Fruit fly (Drosophila melanogaster) whole organism, pupa: ENCODE results near the gene CG13843.

ENCODE experiments used
- CG17806 ChIP-seq: fragments of 200-800 bp; sonication (Bioruptor generic); optimal IDR thresholded peaks from 2 replicates; lab custom pipeline; 2018; ENCODE audit warnings: missing biosample characterization, mild to moderate bottlenecking, missing genetic modification characterization, moderate library complexity
- CG34367 ChIP-seq: fragments of 200-800 bp; sonication (Bioruptor generic); optimal IDR thresholded peaks from 2 replicates; lab custom pipeline; 2018; ENCODE audit warnings: missing biosample characterization, mild to moderate bottlenecking, missing genetic modification characterization
- Pif1B ChIP-seq: fragments of 200-800 bp; sonication (Bioruptor generic); optimal IDR thresholded peaks from 3 replicates; lab custom pipeline; 2016; ENCODE audit warnings: missing biosample characterization, missing genetic modification characterization

DNA sequence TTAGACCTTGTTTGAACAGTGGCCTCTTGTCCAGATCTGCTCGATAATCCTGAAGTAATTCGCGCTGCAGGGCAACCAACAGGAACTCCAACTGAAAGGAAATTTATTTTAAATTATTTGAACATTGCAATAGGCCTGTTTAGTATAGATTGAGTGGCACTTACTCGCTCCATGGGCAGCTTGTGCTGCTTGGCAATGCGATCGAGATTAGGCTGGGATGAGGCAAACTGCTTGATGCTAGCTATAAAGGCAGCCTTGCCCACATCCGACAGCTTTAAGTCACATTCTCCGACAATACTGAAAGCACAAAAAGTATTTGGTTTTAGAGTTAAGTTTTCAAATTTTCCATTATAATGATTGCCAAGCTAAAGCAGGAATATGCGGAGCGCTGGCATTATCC, at the start of gene CG13843:
- TF ChIP-seq Pif1B (GFP tag; lab: Kevin White, UChicago) (no peak), CG17806 (tag; lab: Kevin White, UChicago) (no peak), CG34367 (tag; lab: Kevin White, UChicago) (no peak)
